Fruit fly (Drosophila melanogaster): ENCODE measurements around the gene Non3.

DNA sequence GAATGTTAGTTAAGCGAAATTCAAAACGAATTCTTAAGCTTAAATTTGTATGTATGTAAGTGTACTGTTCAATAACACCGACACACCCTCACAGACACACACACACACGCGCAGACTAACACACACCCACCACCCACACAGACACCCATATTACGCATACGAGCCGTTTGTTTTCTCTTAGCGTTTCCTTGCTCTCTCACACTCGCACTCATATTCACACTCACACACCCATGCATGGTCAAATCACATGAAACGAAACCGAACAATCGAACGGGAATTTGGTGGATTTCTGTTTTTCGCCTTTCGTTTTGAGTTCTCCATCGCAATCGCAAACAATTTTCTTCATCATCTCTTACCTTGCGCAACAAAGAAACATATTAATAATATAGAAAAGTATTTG lies 25.7 kb downstream of the Non3 start:
- TF ChIP-seq dmrt93B (GFP tag; optimal IDR thresholded peaks at IDR 0.05) (no peak), usp (GFP tag; optimal IDR thresholded peaks at IDR 0.05) (no peak), Myc (optimal IDR thresholded peaks at IDR 0.05) (no peak), Abd-B (GFP tag; optimal IDR thresholded peaks at IDR 0.05) (no peak), sv (GFP tag; optimal IDR thresholded peaks at IDR 0.05) (no peak), Dfd (GFP tag; optimal IDR thresholded peaks at IDR 0.05) (no peak), Hr78 (GFP tag; optimal IDR thresholded peaks at IDR 0.05) (no peak), psq (GFP tag; optimal IDR thresholded peaks at IDR 0.05) (peak; percentile 22), brk (GFP tag; optimal IDR thresholded peaks at IDR 0.05) (no peak), lola (GFP tag; optimal IDR thresholded peaks at IDR 0.05) (no peak)

Measured in whole organism, wandering third instar larva.